Fruit fly (Drosophila melanogaster): Measurements from ENCODE around the gene CG31668.
A peak's percentile ranks its signal among the peaks of the same experiment; 100 is the strongest.

DNA sequence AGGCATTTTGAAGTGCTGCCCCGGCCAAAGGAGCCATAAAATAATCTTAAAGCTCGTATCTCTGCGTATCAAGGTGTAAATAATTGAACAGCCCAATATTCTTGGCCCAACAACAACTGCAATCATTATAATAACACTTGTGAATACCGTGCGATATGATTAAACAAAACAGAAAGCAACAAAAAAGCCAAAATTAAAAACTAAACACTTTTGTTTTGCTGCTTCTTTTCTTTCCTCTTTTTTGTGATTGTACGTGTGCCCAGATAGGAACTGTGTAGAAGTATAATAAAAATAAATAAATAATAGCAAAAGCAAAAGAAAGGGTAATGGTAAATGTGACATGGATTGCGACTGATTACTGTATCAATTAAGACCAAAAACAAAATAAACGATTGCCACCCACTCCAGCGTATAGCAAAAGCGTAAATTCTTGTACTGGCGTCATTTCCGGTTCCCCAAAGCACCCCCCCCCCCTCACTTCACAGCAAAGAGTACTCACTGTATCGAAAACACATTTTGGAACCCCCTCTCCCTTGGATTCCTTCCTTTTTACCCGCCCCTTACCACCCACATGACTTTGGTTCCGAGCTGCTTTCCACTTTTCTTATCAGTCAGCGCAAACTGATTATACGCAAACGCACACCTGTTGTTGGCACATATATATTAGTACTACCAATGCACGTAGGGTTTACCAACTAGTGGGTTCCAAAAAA, 34.4 kb downstream of the CG31668 start:
- no peak for TF ChIP-seq fru (GFP tag; optimal IDR thresholded peaks at IDR 0.05)
- TF ChIP-seq psq (GFP tag; optimal IDR thresholded peaks at IDR 0.05), result peak; percentile 69
- no peak for TF ChIP-seq br (GFP tag; optimal IDR thresholded peaks at IDR 0.05)
- no peak for TF ChIP-seq lola (GFP tag; optimal IDR thresholded peaks at IDR 0.05)
- TF ChIP-seq Hr78 (GFP tag; optimal IDR thresholded peaks at IDR 0.05), result no peak
- TF ChIP-seq Rel (GFP tag; optimal IDR thresholded peaks at IDR 0.05), result no peak
- TF ChIP-seq Rel (tag; optimal IDR thresholded peaks at IDR 0.05), result peak; percentile 76
- peak; percentile 60 for TF ChIP-seq CrebA (GFP tag; optimal IDR thresholded peaks at IDR 0.05; ENCODE audit: borderline replicate concordance)
- TF ChIP-seq Sp1 (GFP tag; optimal IDR thresholded peaks at IDR 0.05), result peak; percentile 52
- TF ChIP-seq CG9705 (GFP tag; optimal IDR thresholded peaks at IDR 0.05), result no peak
- TF ChIP-seq usp (GFP tag; optimal IDR thresholded peaks at IDR 0.05), result no peak
- no peak for TF ChIP-seq GATAd (GFP tag; optimal IDR thresholded peaks at IDR 0.05)
- TF ChIP-seq Dif (GFP tag; optimal IDR thresholded peaks at IDR 0.05; ENCODE audit: partially characterized antibody), result no peak
- no peak for TF ChIP-seq pan (optimal IDR thresholded peaks at IDR 0.05)
- TF ChIP-seq OdsH (GFP tag; optimal IDR thresholded peaks at IDR 0.05), result peak; percentile 31

Measured in whole organism, wandering third instar larva.